Worm (Caenorhabditis elegans): ENCODE results near the gene C06H5.13.
"Not testable (repeated sequence)": the region's sequence is repeated elsewhere in the genome, so short reads cannot be mapped to it uniquely, and the experiment has no call there.

The C06H5.13 gene

ce11 chrV:17924095-17925000 lies 26.8 kb upstream of the C06H5.13 start, which contains the start of gene usp-50:
Gene usp-50 (plus strand): TSS chrV:17924916.
- TF ChIP-seq flt-1 (GFP tag; IDR thresholded peaks at IDR 0.05); sea-1 (GFP tag; conservative IDR thresholded peaks at IDR 0.05); tbx-37 (GFP tag; conservative IDR thresholded peaks at IDR 0.05): not testable (repeated sequence)

- no peak for TF ChIP-seq tbx-37 (GFP tag; conservative IDR thresholded peaks at IDR 0.05)
- TF ChIP-seq F13C5.2 (tag; optimal IDR thresholded peaks at IDR 0.05): peak; percentile 50
- TF ChIP-seq hmg-4 (GFP tag; optimal IDR thresholded peaks at IDR 0.05): no peak
- no peak for TF ChIP-seq ets-7 (tag; optimal IDR thresholded peaks at IDR 0.05)
- TF ChIP-seq hnd-1 (tag; optimal IDR thresholded peaks at IDR 0.05): no peak
Observed at ce11 chrV:17921423-17921822, 23.9 kb upstream of the C06H5.13 start, which contains the start of gene E01B7.2. Gene E01B7.2 (plus strand): TSS chrV:17921772.

- TF ChIP-seq sea-1 (GFP tag; conservative IDR thresholded peaks at IDR 0.05) (no peak), ama-1 (optimal IDR thresholded peaks at IDR 0.05) (no peak), pes-1 (GFP tag; IDR thresholded peaks at IDR 0.05) (no peak), hnd-1 (tag; optimal IDR thresholded peaks at IDR 0.05) (no peak), tbx-11 (GFP tag; IDR thresholded peaks at IDR 0.05) (no peak), F13C5.2 (tag; optimal IDR thresholded peaks at IDR 0.05) (no peak), tra-4 (tag; optimal IDR thresholded peaks at IDR 0.05) (no peak), ceh-36 (tag; optimal IDR thresholded peaks at IDR 0.05) (no peak), hmbx-1 (tag; optimal IDR thresholded peaks at IDR 0.05) (no peak), flt-1 (GFP tag; IDR thresholded peaks at IDR 0.05) (no peak), hmg-4 (GFP tag; optimal IDR thresholded peaks at IDR 0.05) (no peak), scrt-1 (GFP tag; IDR thresholded peaks at IDR 0.05) (no peak), B0310.2 (tag; optimal IDR thresholded peaks at IDR 0.05) (no peak), ets-7 (tag; optimal IDR thresholded peaks at IDR 0.05) (no peak), ceh-13 (GFP tag; optimal IDR thresholded peaks at IDR 0.05) (no peak), tbx-37 (GFP tag; conservative IDR thresholded peaks at IDR 0.05) (no peak), aly-1 (tag; optimal IDR thresholded peaks at IDR 0.05) (no peak)
Observed at ce11 chrV:17918726-17919125, 21.2 kb upstream of the C06H5.13 start, which contains the start of gene C06H5.8. Gene C06H5.8 (plus strand): TSS chrV:17919026.

DNA sequence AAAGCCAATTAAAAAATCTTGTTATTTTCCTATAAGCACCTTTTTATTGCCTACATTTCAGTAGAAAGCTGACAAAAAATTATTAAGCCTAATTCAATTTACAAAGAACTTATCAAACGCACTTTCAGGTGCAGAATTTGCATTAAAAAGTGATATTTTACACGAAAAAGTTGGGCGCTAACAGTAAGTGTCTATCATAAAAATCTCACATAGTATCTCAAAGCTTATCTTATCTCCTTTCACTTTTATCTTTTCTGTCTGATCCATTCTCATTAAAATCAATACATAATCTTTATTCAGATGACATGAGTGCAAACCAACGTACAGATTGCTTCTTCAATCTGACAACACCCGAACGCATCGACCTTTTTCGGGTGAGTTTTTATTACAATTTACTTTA lies 12.5 kb upstream of the C06H5.13 start, which contains the start of gene dcar-1:
TSS of gene dcar-1 (plus strand) at position 301 of the 400 bp plus-strand sequence.
- TF ChIP-seq aly-1 (tag; optimal IDR thresholded peaks at IDR 0.05) (no peak), pes-1 (GFP tag; IDR thresholded peaks at IDR 0.05) (no peak), sea-1 (GFP tag; conservative IDR thresholded peaks at IDR 0.05) (no peak), tbx-11 (GFP tag; IDR thresholded peaks at IDR 0.05) (no peak), tra-4 (tag; optimal IDR thresholded peaks at IDR 0.05) (no peak), ama-1 (optimal IDR thresholded peaks at IDR 0.05) (no peak), hmg-4 (GFP tag; optimal IDR thresholded peaks at IDR 0.05) (no peak), flt-1 (GFP tag; IDR thresholded peaks at IDR 0.05) (no peak), F13C5.2 (tag; optimal IDR thresholded peaks at IDR 0.05) (no peak)

DNA sequence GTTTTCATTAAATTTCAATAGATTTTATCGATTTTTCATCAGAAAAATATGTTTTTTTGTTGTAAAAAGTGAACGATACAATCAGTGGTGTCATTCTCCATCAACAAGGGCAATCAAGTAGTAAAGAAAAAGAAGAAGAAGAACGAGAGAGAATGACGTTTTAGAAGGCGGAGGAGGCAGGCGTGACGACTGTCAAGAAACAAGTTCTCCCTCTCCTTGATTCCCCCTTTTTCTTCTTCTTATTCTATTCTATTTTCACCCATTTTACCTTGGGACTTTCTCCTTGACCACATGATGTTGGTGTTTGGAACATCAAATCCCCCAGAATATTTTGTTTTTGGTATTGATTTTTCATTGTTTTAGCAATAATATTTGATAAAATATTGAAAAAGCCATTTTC lies 8.2 kb upstream of the C06H5.13 start:
- no peak for TF ChIP-seq sea-1 (GFP tag; conservative IDR thresholded peaks at IDR 0.05)
- no peak for TF ChIP-seq hmg-4 (GFP tag; optimal IDR thresholded peaks at IDR 0.05)
- no peak for TF ChIP-seq pes-1 (GFP tag; IDR thresholded peaks at IDR 0.05)
- TF ChIP-seq B0310.2 (tag; optimal IDR thresholded peaks at IDR 0.05): no peak
- TF ChIP-seq aly-1 (tag; optimal IDR thresholded peaks at IDR 0.05): no peak
- TF ChIP-seq flt-1 (GFP tag; IDR thresholded peaks at IDR 0.05): no peak
- no peak for TF ChIP-seq ceh-36 (tag; optimal IDR thresholded peaks at IDR 0.05)
- TF ChIP-seq ama-1 (optimal IDR thresholded peaks at IDR 0.05): no peak
- no peak for TF ChIP-seq scrt-1 (GFP tag; IDR thresholded peaks at IDR 0.05)
- TF ChIP-seq F13C5.2 (tag; optimal IDR thresholded peaks at IDR 0.05): no peak
- no peak for TF ChIP-seq tbx-11 (GFP tag; IDR thresholded peaks at IDR 0.05)
- TF ChIP-seq tbx-37 (GFP tag; conservative IDR thresholded peaks at IDR 0.05): no peak
- no peak for TF ChIP-seq tra-4 (tag; optimal IDR thresholded peaks at IDR 0.05)
- no peak for TF ChIP-seq hmbx-1 (tag; optimal IDR thresholded peaks at IDR 0.05)
- no peak for TF ChIP-seq ets-7 (tag; optimal IDR thresholded peaks at IDR 0.05)
- no peak for TF ChIP-seq hnd-1 (tag; optimal IDR thresholded peaks at IDR 0.05)
- TF ChIP-seq ceh-13 (GFP tag; optimal IDR thresholded peaks at IDR 0.05): no peak

DNA sequence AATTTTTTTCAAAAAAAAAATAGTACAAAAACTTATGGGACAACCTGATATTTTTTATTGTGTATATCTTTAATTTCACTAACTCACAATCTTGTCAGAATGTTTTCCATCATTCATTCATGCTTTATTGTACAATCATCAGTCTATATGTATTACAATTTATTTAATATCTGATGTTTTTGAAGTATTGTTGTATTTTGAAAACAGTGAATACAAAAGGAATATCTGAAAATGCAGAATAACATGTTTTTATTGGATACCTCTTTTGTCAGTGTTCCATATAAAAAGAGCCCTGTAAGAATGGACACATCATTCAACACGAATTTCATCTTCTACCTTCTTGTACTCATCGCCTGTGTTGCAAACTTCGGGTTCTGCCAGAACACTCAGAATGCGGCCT lies 6.3 kb upstream of the C06H5.13 start, which contains the start of gene C06H5.14:
TSS of gene C06H5.14 (plus strand) at position 301 of the 400 bp plus-strand sequence.
- TF ChIP-seq B0310.2 (tag; optimal IDR thresholded peaks at IDR 0.05); sea-1 (GFP tag; conservative IDR thresholded peaks at IDR 0.05); aly-1 (tag; optimal IDR thresholded peaks at IDR 0.05): not testable (repeated sequence)

DNA sequence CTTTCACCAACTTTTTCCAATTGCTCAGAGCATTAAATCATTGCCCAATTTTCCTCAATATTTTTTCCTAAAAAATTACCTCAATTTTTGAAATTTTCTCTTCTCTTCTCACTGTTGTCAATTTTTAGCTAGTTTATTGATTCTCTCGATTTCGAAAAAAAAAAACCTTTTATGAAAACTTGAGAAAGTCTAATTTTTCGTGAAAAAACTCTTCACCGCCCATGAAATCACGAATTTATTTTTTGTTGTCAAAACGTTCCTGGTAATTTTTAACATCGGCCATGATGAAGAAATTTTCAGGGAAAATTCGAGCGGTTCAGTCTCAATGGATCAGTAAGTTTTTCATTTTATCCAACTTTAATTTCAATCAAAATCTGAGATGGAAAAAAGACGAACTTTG lies 2.0 kb upstream of the C06H5.13 start, which contains the start of gene fbxa-157:
TSS of gene fbxa-157 (plus strand) at position 301 of the 400 bp plus-strand sequence.
- TF ChIP-seq aly-1 (tag; optimal IDR thresholded peaks at IDR 0.05) (no peak), tbx-37 (GFP tag; conservative IDR thresholded peaks at IDR 0.05) (no peak), F13C5.2 (tag; optimal IDR thresholded peaks at IDR 0.05) (no peak), tra-4 (tag; optimal IDR thresholded peaks at IDR 0.05) (no peak), ceh-36 (tag; optimal IDR thresholded peaks at IDR 0.05) (no peak), hnd-1 (tag; optimal IDR thresholded peaks at IDR 0.05) (no peak)
